Fruit fly (Drosophila melanogaster): Measurements from ENCODE around the gene CG6793.

CG6793 gene

DNA sequence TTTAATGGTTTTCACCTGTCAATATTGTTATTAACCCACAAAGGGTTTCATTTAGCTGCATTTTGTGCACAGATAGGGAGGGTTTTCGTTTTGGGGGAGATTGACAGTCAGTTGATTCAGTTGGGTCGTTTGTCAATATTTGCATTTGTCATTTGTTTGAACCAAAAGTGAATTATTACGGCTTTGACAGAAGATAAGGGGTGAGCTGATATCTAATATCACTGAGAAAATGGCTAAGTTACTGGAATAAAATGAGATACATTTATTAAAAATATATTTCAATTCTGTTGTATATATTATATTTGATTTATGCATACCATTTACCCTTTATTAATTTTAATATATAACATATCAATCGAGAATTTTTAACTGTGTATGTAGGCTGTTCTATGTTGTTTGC lies 41.7 kb downstream of the CG6793 start (continued):
- TF ChIP-seq CG7745 (tag; optimal IDR thresholded peaks at IDR 0.05) (peak; percentile 81), CG4707 (GFP tag; optimal IDR thresholded peaks at IDR 0.05) (peak; percentile 76), BEAF-32 (GFP tag; optimal IDR thresholded peaks at IDR 0.05) (no peak), abd-A (tag; optimal IDR thresholded peaks at IDR 0.05) (no peak), nmo (GFP tag; optimal IDR thresholded peaks at IDR 0.05) (peak; percentile 44), Oli (tag; optimal IDR thresholded peaks at IDR 0.05) (peak; percentile 20), Xrp1 (GFP tag; IDR thresholded peaks at IDR 0.05) (peak; percentile 68), nau (GFP tag; optimal IDR thresholded peaks at IDR 0.05) (peak; percentile 70), ATbp (GFP tag; optimal IDR thresholded peaks at IDR 0.05) (peak; percentile 87), CG9609 (GFP tag; optimal IDR thresholded peaks at IDR 0.05) (no peak), Vsx1 (GFP tag; optimal IDR thresholded peaks at IDR 0.05) (peak; percentile 82), CG11093 (GFP tag; IDR thresholded peaks at IDR 0.05) (no peak), CG10543 (GFP tag; optimal IDR thresholded peaks at IDR 0.05) (peak; percentile 32), CG6683 (GFP tag; optimal IDR thresholded peaks at IDR 0.05) (peak; percentile 16), Bdp1 (GFP tag; optimal IDR thresholded peaks at IDR 0.05) (peak; percentile 3), row (GFP tag; IDR thresholded peaks at IDR 0.05) (peak; percentile 23; the same call in 1 of the 3 replicates), CG7928 (GFP tag; optimal IDR thresholded peaks at IDR 0.05) (no peak), CG12391 (tag; optimal IDR thresholded peaks at IDR 0.05) (peak; percentile 67), Lhr (GFP tag; optimal IDR thresholded peaks at IDR 0.05) (peak; percentile 46), Asciz (GFP tag; optimal IDR thresholded peaks at IDR 0.05) (peak; percentile 85), D19B (GFP tag; optimal IDR thresholded peaks at IDR 0.05) (no peak), B-H2 (GFP tag; optimal IDR thresholded peaks at IDR 0.05) (no peak), bcd (GFP tag; optimal IDR thresholded peaks at IDR 0.05) (peak; percentile 20), CG8388 (GFP tag; optimal IDR thresholded peaks at IDR 0.05) (peak; percentile 58), CG2889 (GFP tag; IDR thresholded peaks at IDR 0.05) (no peak), CG2875 (GFP tag; optimal IDR thresholded peaks at IDR 0.05) (peak; percentile 74), prd (optimal IDR thresholded peaks at IDR 0.05) (no peak), prd (GFP tag; IDR thresholded peaks at IDR 0.05) (0 out of 3 replicates have a peak, but pooled peaks have one; percentile 21), CG15514 (GFP tag; optimal IDR thresholded peaks at IDR 0.05) (peak; percentile 31), CG7556 (GFP tag; optimal IDR thresholded peaks at IDR 0.05) (peak; percentile 47), seq (GFP tag; IDR thresholded peaks at IDR 0.05) (0 out of 2 replicates have a peak, but pooled peaks have one; percentile 28), dm (GFP tag; optimal IDR thresholded peaks at IDR 0.05) (no peak), CG3847 (GFP tag; IDR thresholded peaks at IDR 0.05) (no peak), stwl (tag; optimal IDR thresholded peaks at IDR 0.05) (peak; percentile 11), Nf-YB (GFP tag; optimal IDR thresholded peaks at IDR 0.05) (peak; percentile 44), bab2 (GFP tag; optimal IDR thresholded peaks at IDR 0.05) (peak; percentile 22), gro (GFP tag; optimal IDR thresholded peaks at IDR 0.05) (no peak), CG5245 (GFP tag; optimal IDR thresholded peaks at IDR 0.05) (no peak), Xbp1 (GFP tag; optimal IDR thresholded peaks at IDR 0.05) (peak; percentile 15), CG4424 (GFP tag; optimal IDR thresholded peaks at IDR 0.05) (peak; percentile 52), CG10267 (tag; optimal IDR thresholded peaks at IDR 0.05) (peak; percentile 67), CG8281 (tag; optimal IDR thresholded peaks at IDR 0.05) (peak; percentile 79), scrt (GFP tag; optimal IDR thresholded peaks at IDR 0.05) (peak; percentile 33), CG11247 (GFP tag; IDR thresholded peaks at IDR 0.05) (no peak), Dek (tag; optimal IDR thresholded peaks at IDR 0.05) (peak; percentile 19), slou (GFP tag; optimal IDR thresholded peaks at IDR 0.05) (no peak), jing (GFP tag; optimal IDR thresholded peaks at IDR 0.05) (no peak), ken (GFP tag; IDR thresholded peaks at IDR 0.05) (0 out of 3 replicates have a peak, but pooled peaks have one; percentile 35), nerfin-1 (tag; optimal IDR thresholded peaks at IDR 0.05) (peak; percentile 73), Hsf (GFP tag; optimal IDR thresholded peaks at IDR 0.05) (peak; percentile 8)
